Fruit fly (Drosophila melanogaster) whole organism, wandering third instar larva: ENCODE measurements around the gene Ir31a.

ENCODE experiments used
- Dfd ChIP-seq: fragments of >200 bp; optimal IDR thresholded peaks from 2 replicates; lab custom pipeline; 2017; ENCODE audit warnings: missing biosample characterization, missing genetic modification characterization
- Dif ChIP-seq: fragments of 200-275, 200-300 bp; sonication (Bioruptor generic); optimal IDR thresholded peaks from 2 replicates; lab custom pipeline; 2018; ENCODE audit warnings: missing biosample characterization, missing genetic modification characterization; ENCODE audit not compliant: partially characterized antibody
- Hr78 ChIP-seq: fragments of >200 bp; optimal IDR thresholded peaks from 2 replicates; lab custom pipeline; 2017; ENCODE audit warnings: missing biosample characterization, missing genetic modification characterization
- Mio ChIP-seq: sonication (Bioruptor generic); optimal IDR thresholded peaks from 2 replicates; lab custom pipeline; 2016; ENCODE audit warnings: missing biosample characterization, missing genetic modification characterization
- fru ChIP-seq: fragments of 200-800 bp; sonication (Bioruptor generic); optimal IDR thresholded peaks from 3 replicates; lab custom pipeline; 2016; ENCODE audit warnings: missing biosample characterization, mild to moderate bottlenecking, missing genetic modification characterization
- psq ChIP-seq: fragments of 200-800 bp; sonication (Bioruptor generic); optimal IDR thresholded peaks from 3 replicates; lab custom pipeline; 2017; ENCODE audit warnings: missing biosample characterization, mild to moderate bottlenecking, missing genetic modification characterization, moderate library complexity
- woc ChIP-seq: sonication (Bioruptor generic); optimal IDR thresholded peaks from 2 replicates; lab custom pipeline; 2016; ENCODE audit warnings: missing biosample characterization, mild to moderate bottlenecking, missing genetic modification characterization

DNA sequence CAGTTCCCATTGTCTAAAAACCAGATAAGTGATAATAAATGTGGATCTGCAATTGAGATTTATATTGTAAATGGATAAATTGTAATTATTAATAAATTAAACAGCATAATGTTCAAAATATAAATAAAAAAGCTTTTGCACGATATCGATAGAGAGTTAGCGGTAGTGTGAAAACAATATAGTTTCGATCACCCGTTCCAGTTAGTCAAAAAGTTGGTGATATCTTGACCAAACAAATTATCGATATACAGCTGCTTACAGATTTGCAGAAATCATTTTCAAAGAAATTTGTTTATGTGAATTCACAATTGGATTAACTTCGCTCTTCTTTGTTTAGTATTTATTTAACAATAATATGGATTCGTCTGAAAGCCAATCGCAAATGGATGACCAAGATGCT is 33.8 kb downstream of the Ir31a start, which contains the start of gene Nse4:
- no peak for TF ChIP-seq woc (GFP tag; lab: Kevin White, UChicago)
- TF ChIP-seq Hr78 (GFP tag; lab: Kevin White, UChicago), result no peak
- TF ChIP-seq fru (GFP tag; lab: Kevin White, UChicago), result no peak
- TF ChIP-seq psq (GFP tag; lab: Kevin White, UChicago), result no peak
- TF ChIP-seq Mio (GFP tag; lab: Kevin White, UChicago), result no peak
- no peak for TF ChIP-seq Dfd (GFP tag; lab: Kevin White, UChicago)
- TF ChIP-seq Dif, result no peak
